Fruit fly (Drosophila melanogaster) whole organism, embryonic: ENCODE data around the gene CG31454.
A peak's percentile ranks its signal among the peaks of the same experiment; 100 is the strongest.

ENCODE experiments used
- Adf1 ChIP-seq: fragments of 200-800 bp; sonication (Bioruptor generic); IDR thresholded peaks from 2 replicates; pipeline ENCODE4 v1.3.6; 2022; ENCODE audit warnings: missing biosample characterization, missing genetic modification characterization
- Asciz ChIP-seq: fragments of 200-800 bp; sonication (Bioruptor generic); optimal IDR thresholded peaks from 2 replicates; lab custom pipeline; 2017; ENCODE audit warnings: missing biosample characterization, mild to moderate bottlenecking, missing genetic modification characterization, missing genetic modification reagents
- Awh ChIP-seq: fragments of 200-800 bp; sonication (Bioruptor generic); IDR thresholded peaks from 2 replicates; pipeline ENCODE4, ENCODE4 v1.3.6; 2022; ENCODE audit warnings: missing biosample characterization, missing genetic modification characterization
- CG10274 ChIP-seq: fragments of 200-800 bp; sonication (Bioruptor generic); optimal IDR thresholded peaks from 3 replicates; lab custom pipeline; 2017; ENCODE audit warnings: missing biosample characterization, mild to moderate bottlenecking, missing genetic modification characterization
- CG12104 ChIP-seq: fragments of 200-800 bp; sonication (Bioruptor generic); optimal IDR thresholded peaks from 3 replicates; lab custom pipeline; 2016; ENCODE audit warnings: missing biosample characterization, missing genetic modification characterization
- CG13424 ChIP-seq: fragments of 200-800 bp; sonication (Bioruptor generic); optimal IDR thresholded peaks from 2 replicates; lab custom pipeline; 2019; ENCODE audit warnings: missing biosample characterization, mild to moderate bottlenecking, missing genetic modification characterization, moderate library complexity
- CG13775 ChIP-seq: fragments of 200-800 bp; sonication (Bioruptor generic); optimal IDR thresholded peaks from 3 replicates; lab custom pipeline; 2017; ENCODE audit warnings: missing biosample characterization, mild to moderate bottlenecking, missing genetic modification characterization
- CG15514 ChIP-seq: fragments of 200-800 bp; sonication (Bioruptor generic); optimal IDR thresholded peaks from 3 replicates; lab custom pipeline; 2017; ENCODE audit warnings: missing biosample characterization, missing genetic modification characterization, mild to moderate bottlenecking, moderate library complexity, missing genetic modification reagents
- CG17568 ChIP-seq: fragments of 200-800 bp; sonication (Bioruptor generic); optimal IDR thresholded peaks from 2 replicates; lab custom pipeline; 2018; ENCODE audit warnings: missing biosample characterization, mild to moderate bottlenecking, missing genetic modification characterization, moderate library complexity
- CG2120 ChIP-seq: fragments of 200-800 bp; sonication (Bioruptor generic); optimal IDR thresholded peaks from 3 replicates; lab custom pipeline; 2016; ENCODE audit warnings: missing biosample characterization, missing genetic modification characterization
- CG4404 ChIP-seq: fragments of 200-800 bp; sonication (Bioruptor generic); IDR thresholded peaks from 2 replicates; pipeline ENCODE4 v1.3.6; 2022; ENCODE audit warnings: missing biosample characterization, missing genetic modification characterization
- CG4854 ChIP-seq: fragments of 200-800 bp; sonication (Bioruptor generic); optimal IDR thresholded peaks from 2 replicates; lab custom pipeline; 2016; ENCODE audit warnings: missing biosample characterization, missing genetic modification characterization, inconsistent platforms
- CG6765 ChIP-seq: fragments of 200-800 bp; sonication (Bioruptor generic); optimal IDR thresholded peaks from 3 replicates; lab custom pipeline; 2017; ENCODE audit warnings: missing biosample characterization, mild to moderate bottlenecking, missing genetic modification characterization
- CG7271 ChIP-seq: fragments of 200-800 bp; sonication (Bioruptor generic); optimal IDR thresholded peaks from 2 replicates; lab custom pipeline; 2018; ENCODE audit warnings: missing biosample characterization, mild to moderate bottlenecking, missing genetic modification characterization, moderate library complexity
- CG7372 ChIP-seq: fragments of 200-800 bp; sonication (Bioruptor generic); IDR thresholded peaks from 2 replicates; pipeline ENCODE4 v1.3.6; 2022; ENCODE audit warnings: missing biosample characterization, missing genetic modification characterization
- CG7839 ChIP-seq: fragments of 200-800 bp; sonication (Bioruptor generic); optimal IDR thresholded peaks from 3 replicates; lab custom pipeline; 2018; ENCODE audit warnings: missing biosample characterization, mild to moderate bottlenecking, missing genetic modification characterization, moderate library complexity
- Deaf1 ChIP-seq: fragments of 200-800 bp; optimal IDR thresholded peaks from 3 replicates; lab custom pipeline; 2019; ENCODE audit warnings: missing biosample characterization, mild to moderate bottlenecking, missing genetic modification characterization, moderate library complexity
- Dek ChIP-seq: fragments of 200-800 bp; sonication (Bioruptor generic); optimal IDR thresholded peaks from 3 replicates; lab custom pipeline; 2019; ENCODE audit warnings: missing biosample characterization, mild to moderate bottlenecking, missing genetic modification characterization, moderate library complexity
- Dip3 ChIP-seq: fragments of 200-800 bp; sonication (Bioruptor generic); optimal IDR thresholded peaks from 3 replicates; lab custom pipeline; 2016; ENCODE audit warnings: missing biosample characterization, missing genetic modification characterization
- E2f2 ChIP-seq: fragments of 200-800 bp; sonication (Bioruptor generic); IDR thresholded peaks from 2 replicates; pipeline ENCODE4 v1.3.6; 2022; ENCODE audit warnings: missing biosample characterization, missing genetic modification characterization
- Elba2 ChIP-seq: fragments of 200-800 bp; sonication (Bioruptor generic); optimal IDR thresholded peaks from 3 replicates; lab custom pipeline; 2016; ENCODE audit warnings: missing biosample characterization, missing genetic modification characterization
- Fer2 ChIP-seq: fragments of 200-800 bp; sonication (Bioruptor generic); optimal IDR thresholded peaks from 2 replicates; lab custom pipeline; 2018; ENCODE audit warnings: missing biosample characterization, mild to moderate bottlenecking, missing genetic modification characterization, moderate library complexity
- HLH54F ChIP-seq: fragments of 200-800 bp; sonication (Bioruptor generic); optimal IDR thresholded peaks from 3 replicates; lab custom pipeline; 2016; ENCODE audit warnings: missing biosample characterization, missing genetic modification characterization
- Hmx ChIP-seq: fragments of 200-800 bp; sonication (Bioruptor generic); optimal IDR thresholded peaks from 2 replicates; lab custom pipeline; 2016; ENCODE audit warnings: missing biosample characterization, missing genetic modification characterization
- MESR4 ChIP-seq: fragments of 200-800 bp; sonication (Bioruptor generic); optimal IDR thresholded peaks from 2 replicates; lab custom pipeline; 2018; ENCODE audit warnings: missing biosample characterization, mild to moderate bottlenecking, missing genetic modification characterization, moderate library complexity
- Myb ChIP-seq: fragments of 200-800 bp; sonication (Bioruptor generic); optimal IDR thresholded peaks from 2 replicates; lab custom pipeline; 2016; ENCODE audit warnings: missing biosample characterization, missing genetic modification characterization
- Neu2 ChIP-seq: fragments of 200-800 bp; sonication (Bioruptor generic); optimal IDR thresholded peaks from 3 replicates; lab custom pipeline; 2016; ENCODE audit warnings: missing biosample characterization, missing genetic modification characterization, borderline replicate concordance
- Oaz ChIP-seq: fragments of 200-800 bp; sonication (Bioruptor generic); IDR thresholded peaks from 2 replicates; pipeline ENCODE4 v1.3.6; 2022; ENCODE audit warnings: missing biosample characterization, missing genetic modification characterization
- PHDP ChIP-seq: fragments of 200-800 bp; sonication (Bioruptor generic); optimal IDR thresholded peaks from 3 replicates; lab custom pipeline; 2018; ENCODE audit warnings: missing biosample characterization, mild to moderate bottlenecking, missing genetic modification characterization, moderate library complexity
- Pdp1 ChIP-seq, 2 experiments: fragments of 200-800 bp; sonication (Bioruptor generic); optimal IDR thresholded peaks; 3 replicates each; lab custom pipeline; 2016; ENCODE audit warnings: missing biosample characterization in 2 of 2, missing genetic modification characterization in 2 of 2, mild to moderate bottlenecking in 1 of 2, moderate library complexity in 1 of 2
- Poxn ChIP-seq: fragments of 200-800 bp; sonication (Bioruptor generic); IDR thresholded peaks from 2 replicates; pipeline ENCODE4 v1.3.6; 2022; ENCODE audit warnings: missing biosample characterization, missing genetic modification characterization
- Scr ChIP-seq: fragments of 200-800 bp; sonication (Bioruptor generic); IDR thresholded peaks from 2 replicates; pipeline ENCODE4 v1.3.6; 2022; ENCODE audit warnings: missing biosample characterization, missing genetic modification characterization; ENCODE audit not compliant: partially characterized antibody
- bab2 ChIP-seq: fragments of 200-800 bp; sonication (Bioruptor generic); optimal IDR thresholded peaks from 2 replicates; lab custom pipeline; 2016; ENCODE audit warnings: missing biosample characterization, missing genetic modification characterization
- cas ChIP-seq: fragments of 200-800 bp; sonication (Bioruptor generic); IDR thresholded peaks from 2 replicates; pipeline ENCODE4 v1.3.6; 2022; ENCODE audit warnings: missing biosample characterization, missing genetic modification characterization
- disco-r ChIP-seq: fragments of 200-800 bp; sonication (Bioruptor generic); optimal IDR thresholded peaks from 2 replicates; lab custom pipeline; 2016; ENCODE audit warnings: missing biosample characterization, missing genetic modification characterization
- emc ChIP-seq: fragments of 200-800 bp; sonication (Bioruptor generic); optimal IDR thresholded peaks from 2 replicates; lab custom pipeline; 2016; ENCODE audit warnings: missing biosample characterization, missing genetic modification characterization
- exex ChIP-seq: fragments of 200-800 bp; sonication (Bioruptor generic); optimal IDR thresholded peaks from 4 replicates; lab custom pipeline; 2018; ENCODE audit warnings: missing biosample characterization, mild to moderate bottlenecking, missing genetic modification characterization, moderate library complexity
- gt ChIP-seq: fragments of 200-800 bp; sonication (Bioruptor generic); IDR thresholded peaks from 2 replicates; pipeline ENCODE4 v1.3.6; 2022; ENCODE audit warnings: missing biosample characterization, missing genetic modification characterization
- h ChIP-seq: fragments of >200 bp; optimal IDR thresholded peaks from 2 replicates; lab custom pipeline; 2017
- jigr1 ChIP-seq: fragments of 200-800 bp; sonication (Bioruptor generic); IDR thresholded peaks from 3 replicates; pipeline ENCODE4 v1.3.6; 2022; ENCODE audit warnings: missing biosample characterization, missing genetic modification characterization
- maf-S ChIP-seq: fragments of 200-800 bp; sonication (Bioruptor generic); optimal IDR thresholded peaks from 2 replicates; lab custom pipeline; 2016; ENCODE audit warnings: missing biosample characterization, missing genetic modification characterization
- peb ChIP-seq: fragments of 200-800 bp; sonication (Bioruptor generic); IDR thresholded peaks from 2 replicates; pipeline ENCODE4 v1.3.6; 2022; ENCODE audit warnings: missing biosample characterization, missing genetic modification characterization
- pzg ChIP-seq: fragments of 200-800 bp; sonication (Bioruptor generic); optimal IDR thresholded peaks from 3 replicates; lab custom pipeline; 2018; ENCODE audit warnings: missing biosample characterization, mild to moderate bottlenecking, missing genetic modification characterization, moderate library complexity
- sc ChIP-seq, 3 experiments: fragments of >200 bp in 2 of 3; fragments of 200-800 bp in 1 of 3; sonication (Bioruptor generic) in 1 of 3; optimal IDR thresholded peaks; 2 replicates in 2 of 3; 3 replicates in 1 of 3; lab custom pipeline; 2017; ENCODE audit warnings: mild to moderate bottlenecking in 1 of 3, missing biosample characterization in 1 of 3, missing genetic modification characterization in 1 of 3, missing genetic modification reagents in 1 of 3
- schlank ChIP-seq: fragments of 200-800 bp; sonication (Bioruptor generic); optimal IDR thresholded peaks from 2 replicates; lab custom pipeline; 2018; ENCODE audit warnings: missing biosample characterization, mild to moderate bottlenecking, missing genetic modification characterization
- sima ChIP-seq: fragments of 200-800 bp; sonication (Bioruptor generic); optimal IDR thresholded peaks from 2 replicates; lab custom pipeline; 2016; ENCODE audit warnings: missing biosample characterization, missing genetic modification characterization
- slbo ChIP-seq: fragments of 200-800 bp; sonication (Bioruptor generic); IDR thresholded peaks from 2 replicates; pipeline ENCODE4 v1.3.6; 2022; ENCODE audit warnings: missing biosample characterization, missing genetic modification characterization
- stc ChIP-seq: fragments of 200-800 bp; sonication (Bioruptor generic); IDR thresholded peaks from 2 replicates; pipeline ENCODE4 v1.3.6; 2022; ENCODE audit warnings: missing biosample characterization, missing genetic modification characterization
- tna ChIP-seq: fragments of 200-800 bp; sonication (Bioruptor generic); IDR thresholded peaks from 2 replicates; pipeline ENCODE4 v1.3.6; 2022; ENCODE audit warnings: missing biosample characterization, missing genetic modification characterization; ENCODE audit not compliant: partially characterized antibody
- unpg ChIP-seq: fragments of 200-800 bp; sonication (Bioruptor generic); optimal IDR thresholded peaks from 3 replicates; lab custom pipeline; 2018; ENCODE audit warnings: missing biosample characterization, mild to moderate bottlenecking, missing genetic modification characterization, moderate library complexity
- zen2 ChIP-seq: fragments of 200-800 bp; sonication (Bioruptor generic); IDR thresholded peaks from 3 replicates; pipeline ENCODE4 v1.3.6; 2022; ENCODE audit warnings: missing biosample characterization, missing genetic modification characterization; ENCODE audit not compliant: partially characterized antibody

Gene CG31454

DNA sequence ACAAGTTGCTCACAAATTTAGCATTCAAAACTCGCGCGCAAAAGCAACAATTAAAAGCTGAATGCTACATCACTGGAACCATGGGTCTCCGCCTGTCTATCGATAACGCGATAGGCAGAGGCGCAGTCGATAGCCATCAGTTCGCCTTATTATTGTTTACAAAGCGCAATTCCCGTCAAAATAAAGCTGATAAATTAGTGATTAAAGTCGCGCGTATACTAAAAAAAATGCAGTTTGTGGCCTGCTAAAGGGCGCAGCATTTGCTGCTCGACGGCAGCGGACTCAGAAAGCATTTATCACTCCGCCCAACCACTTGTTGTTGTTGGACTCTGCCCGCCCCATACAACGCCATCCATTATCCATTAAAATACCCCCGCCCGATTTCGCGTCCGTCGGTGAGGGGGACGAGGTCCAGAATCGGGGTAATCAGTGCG lies 3.7 kb upstream of the CG31454 start, which contains the start of gene CG11737 (continued):
- no peak for TF ChIP-seq CG12104
- TF ChIP-seq bab2 (GFP tag; lab: Kevin White, UChicago), result no peak
- no peak for TF ChIP-seq CG13424 (tag; lab: Kevin White, UChicago)
- peak; percentile 24 for TF ChIP-seq MESR4 (GFP tag; lab: Kevin White, UChicago)
- TF ChIP-seq E2f2 (GFP tag; lab: Robert Waterston, UW), result peak; percentile 99
- no peak for TF ChIP-seq h (lab: Kevin White, UChicago)
- TF ChIP-seq HLH54F (GFP tag; lab: Kevin White, UChicago), result no peak
- TF ChIP-seq CG7839 (tag; lab: Kevin White, UChicago), result no peak
- no peak for TF ChIP-seq CG7372
- no peak for TF ChIP-seq unpg (GFP tag; lab: Kevin White, UChicago)
- TF ChIP-seq cas, result no peak
- peak; percentile 62 for TF ChIP-seq tna (GFP tag; lab: Robert Waterston, UW)
- no peak for TF ChIP-seq PHDP (tag; lab: Kevin White, UChicago)
- no peak for TF ChIP-seq exex
- TF ChIP-seq CG2120 (GFP tag; lab: Kevin White, UChicago), result peak; percentile 20
- no peak for TF ChIP-seq Deaf1 (tag; lab: Kevin White, UChicago)
- no peak for TF ChIP-seq Neu2
- TF ChIP-seq CG10274, result no peak
- TF ChIP-seq Adf1, result peak; percentile 71
- TF ChIP-seq sima (GFP tag; lab: Kevin White, UChicago), result no peak
- TF ChIP-seq sc (optimal IDR thresholded peaks at IDR 0.05; lab: Kevin White, UChicago), result no peak
- TF ChIP-seq sc (GFP tag; optimal IDR thresholded peaks at IDR 0.05; lab: Kevin White, UChicago), result no peak
- TF ChIP-seq CG15514 (GFP tag; lab: Kevin White, UChicago), result peak; percentile 84
- no peak for TF ChIP-seq Poxn (GFP tag; lab: Robert Waterston, UW)
- TF ChIP-seq CG6765, result no peak
- TF ChIP-seq Elba2 (GFP tag; lab: Kevin White, UChicago), result no peak
- TF ChIP-seq Dek (tag; lab: Kevin White, UChicago), result no peak
- no peak for TF ChIP-seq Asciz (GFP tag; lab: Kevin White, UChicago)
- TF ChIP-seq Awh (GFP tag; lab: Robert Waterston, UW), result no peak
- TF ChIP-seq CG13775 (GFP tag; lab: Kevin White, UChicago), result no peak
- TF ChIP-seq stc (GFP tag; lab: Robert Waterston, UW), result no peak
- TF ChIP-seq CG4854, result no peak
- no peak for TF ChIP-seq CG17568 (GFP tag; lab: Kevin White, UChicago)
- no peak for TF ChIP-seq Dip3 (GFP tag; lab: Kevin White, UChicago)
- no peak for TF ChIP-seq slbo (GFP tag; lab: Robert Waterston, UW)
- no peak for TF ChIP-seq maf-S
- no peak for TF ChIP-seq gt (GFP tag; lab: Robert Waterston, UW)
- TF ChIP-seq schlank, result no peak
- no peak for TF ChIP-seq Hmx (GFP tag; lab: Kevin White, UChicago)
- no peak for TF ChIP-seq Oaz
- TF ChIP-seq zen2 (GFP tag; lab: Robert Waterston, UW), result no peak; the same call in 2 of the 3 replicates
- no peak for TF ChIP-seq emc (GFP tag; lab: Kevin White, UChicago)
- TF ChIP-seq CG4404 (GFP tag; lab: Robert Waterston, UW), result no peak
- no peak for TF ChIP-seq CG7271
- TF ChIP-seq peb (GFP tag; lab: Robert Waterston, UW), result no peak
- TF ChIP-seq jigr1 (GFP tag; lab: Robert Waterston, UW), result no peak
- TF ChIP-seq pzg (GFP tag; lab: Kevin White, UChicago), result peak; percentile 69
- TF ChIP-seq disco-r (GFP tag; lab: Kevin White, UChicago), result no peak
- no peak for TF ChIP-seq Pdp1 (GFP tag; optimal IDR thresholded peaks at IDR 0.05; lab: Kevin White, UChicago)
- no peak for TF ChIP-seq Fer2
- no peak for TF ChIP-seq Myb (GFP tag; lab: Kevin White, UChicago)
- TF ChIP-seq Scr, result peak; percentile 50; the same call in 1 of the 2 replicates
